Fruit fly (Drosophila melanogaster) whole organism, embryonic: ENCODE data around the gene L2HGDH.

Source experiments
- Atf3 ChIP-seq: fragments of 200-800 bp; sonication (Bioruptor generic); optimal IDR thresholded peaks from 3 replicates; lab custom pipeline; 2016; ENCODE audit warnings: missing biosample characterization, missing genetic modification characterization
- BEAF-32 ChIP-seq: fragments of 200-800 bp; sonication (Bioruptor generic); optimal IDR thresholded peaks from 3 replicates; lab custom pipeline; 2017; ENCODE audit warnings: missing biosample characterization, missing genetic modification characterization, mild to moderate bottlenecking, moderate library complexity, missing genetic modification reagents
- Bgb ChIP-seq: fragments of 200-800 bp; sonication (Bioruptor generic); IDR thresholded peaks from 2 replicates; pipeline ENCODE4 v1.3.6; 2022; ENCODE audit warnings: missing biosample characterization, missing genetic modification characterization; ENCODE audit not compliant: partially characterized antibody
- Blimp-1 ChIP-seq: fragments of 200-800 bp; sonication (Bioruptor generic); optimal IDR thresholded peaks from 3 replicates; lab custom pipeline; 2018; ENCODE audit warnings: missing biosample characterization, missing genetic modification characterization, mild to moderate bottlenecking, moderate library complexity, missing genetic modification reagents
- CG10565 ChIP-seq: fragments of 200-800 bp; sonication (Bioruptor generic); optimal IDR thresholded peaks from 3 replicates; lab custom pipeline; 2016; ENCODE audit warnings: missing biosample characterization, mild to moderate bottlenecking, missing genetic modification characterization
- CG12219 ChIP-seq: fragments of 200-800 bp; sonication (Bioruptor generic); optimal IDR thresholded peaks from 3 replicates; lab custom pipeline; 2018; ENCODE audit warnings: missing biosample characterization, mild to moderate bottlenecking, missing genetic modification characterization
- CG1233 ChIP-seq: fragments of 200-800 bp; sonication (Bioruptor generic); optimal IDR thresholded peaks from 4 replicates; lab custom pipeline; 2018; ENCODE audit warnings: missing biosample characterization, mild to moderate bottlenecking, missing genetic modification characterization
- CG12659 ChIP-seq: fragments of 200-800 bp; sonication (Bioruptor generic); optimal IDR thresholded peaks from 3 replicates; lab custom pipeline; 2017; ENCODE audit warnings: mild to moderate bottlenecking, missing biosample characterization, missing genetic modification reagents, missing genetic modification characterization
- CG13287 ChIP-seq: fragments of 200-800 bp; sonication (Bioruptor generic); IDR thresholded peaks from 2 replicates; pipeline ENCODE4 v1.3.6; 2022; ENCODE audit warnings: missing biosample characterization, missing genetic modification characterization; ENCODE audit not compliant: partially characterized antibody
- CG16813 ChIP-seq: fragments of 200-800 bp; sonication (Bioruptor generic); IDR thresholded peaks from 3 replicates; pipeline ENCODE4 v1.3.6; 2022; ENCODE audit warnings: missing biosample characterization, missing genetic modification characterization; ENCODE audit not compliant: partially characterized antibody
- CG2116 ChIP-seq: fragments of 200-800 bp; sonication (Bioruptor generic); optimal IDR thresholded peaks from 3 replicates; lab custom pipeline; 2018; ENCODE audit warnings: missing biosample characterization, mild to moderate bottlenecking, missing genetic modification characterization
- CG4424 ChIP-seq: fragments of 200-800 bp; sonication (Bioruptor generic); optimal IDR thresholded peaks from 3 replicates; lab custom pipeline; 2016; ENCODE audit warnings: missing biosample characterization, missing genetic modification characterization
- CG4617 ChIP-seq: fragments of 200-800 bp; sonication (Bioruptor generic); optimal IDR thresholded peaks from 3 replicates; lab custom pipeline; 2016; ENCODE audit warnings: missing biosample characterization, missing genetic modification characterization, borderline replicate concordance
- CG7745 ChIP-seq: fragments of 200-800 bp; sonication (Bioruptor generic); optimal IDR thresholded peaks from 2 replicates; lab custom pipeline; 2018; ENCODE audit warnings: missing biosample characterization, mild to moderate bottlenecking, missing genetic modification characterization, moderate library complexity
- CG8478 ChIP-seq: fragments of >200 bp; optimal IDR thresholded peaks from 2 replicates; lab custom pipeline; 2018
- CG9932 ChIP-seq: fragments of 200-800 bp; sonication (Bioruptor generic); IDR thresholded peaks from 2 replicates; pipeline ENCODE4 v1.3.6; 2022; ENCODE audit warnings: missing biosample characterization, missing genetic modification characterization
- Dll ChIP-seq: fragments of 200-800 bp; sonication (Bioruptor generic); IDR thresholded peaks from 4 replicates; pipeline ENCODE4 v1.3.6; 2022; ENCODE audit warnings: missing biosample characterization, missing genetic modification characterization; ENCODE audit not compliant: partially characterized antibody
- Dp ChIP-seq: fragments of 200-800 bp; sonication (Bioruptor generic); optimal IDR thresholded peaks from 2 replicates; lab custom pipeline; 2018; ENCODE audit warnings: missing biosample characterization, mild to moderate bottlenecking, missing genetic modification characterization, moderate library complexity
- HLH54F ChIP-seq: fragments of 200-800 bp; sonication (Bioruptor generic); optimal IDR thresholded peaks from 3 replicates; lab custom pipeline; 2016; ENCODE audit warnings: missing biosample characterization, missing genetic modification characterization
- HmgZ ChIP-seq: fragments of 200-800 bp; sonication (Bioruptor generic); optimal IDR thresholded peaks from 2 replicates; lab custom pipeline; 2018; ENCODE audit warnings: missing biosample characterization, mild to moderate bottlenecking, missing genetic modification characterization
- Hr51 ChIP-seq, 2 experiments: fragments of 200-800 bp; sonication (Bioruptor generic); optimal IDR thresholded peaks; 2 replicates in 1 of 2; 3 replicates in 1 of 2; lab custom pipeline; 2016 to 2018; ENCODE audit warnings: missing biosample characterization in 2 of 2, missing genetic modification characterization in 2 of 2, mild to moderate bottlenecking in 1 of 2, moderate library complexity in 1 of 2
- MBD-R2 ChIP-seq: fragments of 200-800 bp; sonication (Bioruptor generic); IDR thresholded peaks from 2 replicates; pipeline ENCODE4 v1.3.6; 2022; ENCODE audit warnings: missing biosample characterization, missing genetic modification characterization
- Oaz ChIP-seq: fragments of 200-800 bp; sonication (Bioruptor generic); IDR thresholded peaks from 2 replicates; pipeline ENCODE4 v1.3.6; 2022; ENCODE audit warnings: missing biosample characterization, missing genetic modification characterization
- Opbp ChIP-seq: fragments of 200-800 bp; sonication (Bioruptor generic); IDR thresholded peaks from 3 replicates; pipeline ENCODE4 v1.3.6; 2022; ENCODE audit warnings: missing biosample characterization, missing genetic modification characterization; ENCODE audit not compliant: partially characterized antibody
- Optix ChIP-seq: fragments of 200-800 bp; sonication (Bioruptor generic); IDR thresholded peaks from 3 replicates; pipeline ENCODE4 v1.3.6; 2022; ENCODE audit warnings: missing biosample characterization, missing genetic modification characterization
- Sox102F ChIP-seq: fragments of 200-800 bp; sonication (Bioruptor generic); optimal IDR thresholded peaks from 2 replicates; lab custom pipeline; 2018; ENCODE audit warnings: missing biosample characterization, mild to moderate bottlenecking, missing genetic modification characterization, moderate library complexity
- YL-1 ChIP-seq: fragments of 200-800 bp; sonication (Bioruptor generic); optimal IDR thresholded peaks from 3 replicates; lab custom pipeline; 2017; ENCODE audit warnings: missing biosample characterization, mild to moderate bottlenecking, missing genetic modification characterization
- ac ChIP-seq: fragments of 200-800 bp; sonication (Bioruptor generic); optimal IDR thresholded peaks from 3 replicates; lab custom pipeline; 2017; ENCODE audit warnings: missing biosample characterization, mild to moderate bottlenecking, missing genetic modification characterization
- ato ChIP-seq: fragments of 200-800 bp; sonication (Bioruptor generic); IDR thresholded peaks from 2 replicates; pipeline ENCODE4 v1.3.6; 2022; ENCODE audit warnings: missing biosample characterization, missing genetic modification characterization; ENCODE audit not compliant: partially characterized antibody
- bbx ChIP-seq: fragments of 200-800 bp; sonication (Bioruptor generic); IDR thresholded peaks from 2 replicates; pipeline ENCODE4 v1.3.6; 2022; ENCODE audit warnings: missing biosample characterization, missing genetic modification characterization; ENCODE audit not compliant: partially characterized antibody
- cas ChIP-seq: fragments of 200-800 bp; sonication (Bioruptor generic); IDR thresholded peaks from 2 replicates; pipeline ENCODE4 v1.3.6; 2022; ENCODE audit warnings: missing biosample characterization, missing genetic modification characterization
- chinmo ChIP-seq: fragments of 200-800 bp; sonication (Bioruptor generic); IDR thresholded peaks from 4 replicates; pipeline ENCODE4 v1.3.6; 2022; ENCODE audit warnings: missing biosample characterization, missing genetic modification characterization; ENCODE audit not compliant: partially characterized antibody
- ci ChIP-seq: fragments of 200-800 bp; sonication (Bioruptor generic); IDR thresholded peaks from 3 replicates; pipeline ENCODE4 v1.3.6; 2022; ENCODE audit warnings: missing biosample characterization, missing genetic modification characterization
- crp ChIP-seq, 2 experiments: fragments of 200-800 bp; sonication (Bioruptor generic); optimal IDR thresholded peaks; 2 replicates in 1 of 2; 3 replicates in 1 of 2; lab custom pipeline; 2017; ENCODE audit warnings: missing biosample characterization in 2 of 2, missing genetic modification characterization in 2 of 2, mild to moderate bottlenecking in 1 of 2, moderate library complexity in 1 of 2
- grn ChIP-seq: fragments of 200-800 bp; sonication (Bioruptor generic); optimal IDR thresholded peaks from 3 replicates; lab custom pipeline; 2017; ENCODE audit warnings: missing biosample characterization, missing genetic modification characterization
- gro ChIP-seq: fragments of 200-800 bp; sonication (Bioruptor generic); optimal IDR thresholded peaks from 2 replicates; lab custom pipeline; 2016; ENCODE audit warnings: missing biosample characterization, missing genetic modification characterization
- hb ChIP-seq: fragments of 200-800 bp; sonication (Bioruptor generic); IDR thresholded peaks from 3 replicates; pipeline ENCODE4 v1.3.6; 2022; ENCODE audit warnings: missing biosample characterization, missing genetic modification characterization; ENCODE audit not compliant: partially characterized antibody
- hbn ChIP-seq: fragments of 200-800 bp; sonication (Bioruptor generic); IDR thresholded peaks from 2 replicates; pipeline ENCODE4 v1.3.6; 2022; ENCODE audit warnings: missing biosample characterization, missing genetic modification characterization; ENCODE audit not compliant: partially characterized antibody
- her ChIP-seq: fragments of 200-800 bp; sonication (Bioruptor generic); optimal IDR thresholded peaks from 2 replicates; lab custom pipeline; 2016; ENCODE audit warnings: missing biosample characterization, missing genetic modification characterization
- jigr1 ChIP-seq: fragments of 200-800 bp; sonication (Bioruptor generic); IDR thresholded peaks from 3 replicates; pipeline ENCODE4 v1.3.6; 2022; ENCODE audit warnings: missing biosample characterization, missing genetic modification characterization
- oc ChIP-seq: fragments of 200-800 bp; sonication (Bioruptor generic); optimal IDR thresholded peaks from 2 replicates; lab custom pipeline; 2018; ENCODE audit warnings: missing biosample characterization, mild to moderate bottlenecking, missing genetic modification characterization, moderate library complexity
- phol ChIP-seq: fragments of 200-800 bp; sonication (Bioruptor generic); optimal IDR thresholded peaks from 3 replicates; lab custom pipeline; 2018; ENCODE audit warnings: missing biosample characterization, mild to moderate bottlenecking, missing genetic modification characterization, moderate library complexity
- sc ChIP-seq, 3 experiments: fragments of >200 bp in 2 of 3; fragments of 200-800 bp in 1 of 3; sonication (Bioruptor generic) in 1 of 3; optimal IDR thresholded peaks; 2 replicates in 2 of 3; 3 replicates in 1 of 3; lab custom pipeline; 2017; ENCODE audit warnings: mild to moderate bottlenecking in 1 of 3, missing biosample characterization in 1 of 3, missing genetic modification characterization in 1 of 3, missing genetic modification reagents in 1 of 3
- scrt ChIP-seq: fragments of 200-800 bp; sonication (Bioruptor generic); optimal IDR thresholded peaks from 2 replicates; lab custom pipeline; 2018; ENCODE audit warnings: missing biosample characterization, mild to moderate bottlenecking, missing genetic modification characterization, moderate library complexity
- sna ChIP-seq: fragments of 200-800 bp; sonication (Bioruptor generic); IDR thresholded peaks from 2 replicates; pipeline ENCODE4 v1.3.6; 2022; ENCODE audit warnings: missing biosample characterization, missing genetic modification characterization; ENCODE audit not compliant: partially characterized antibody
- ssp ChIP-seq: fragments of 200-800 bp; sonication (Bioruptor generic); IDR thresholded peaks from 2 replicates; pipeline ENCODE4 v1.3.6; 2022; ENCODE audit warnings: missing biosample characterization, missing genetic modification characterization
- unc-4 ChIP-seq: fragments of 200-800 bp; sonication (Bioruptor generic); IDR thresholded peaks from 2 replicates; pipeline ENCODE4 v1.3.6; 2022; ENCODE audit warnings: missing biosample characterization, missing genetic modification characterization; ENCODE audit not compliant: partially characterized antibody

L2HGDH gene

dm6 chr2L:18948724-18949108 is 25.5 kb downstream of the L2HGDH start, which contains the start of gene CG10428 (continued):
- no peak for TF ChIP-seq YL-1 (GFP tag; lab: Kevin White, UChicago)
- TF ChIP-seq unc-4 (GFP tag; lab: Robert Waterston, UW): peak; percentile 60
- peak; percentile 69 for TF ChIP-seq MBD-R2 (GFP tag; lab: Robert Waterston, UW)
- TF ChIP-seq cas (GFP tag; lab: Robert Waterston, UW): no peak
- TF ChIP-seq Dp: peak; percentile 93
- TF ChIP-seq Opbp (GFP tag; lab: Robert Waterston, UW): peak; percentile 45; the same call in 1 of the 3 replicates
- TF ChIP-seq sna: 0 out of 2 replicates have a peak, but pooled peaks have one; percentile 35
- TF ChIP-seq ac (GFP tag; lab: Kevin White, UChicago): no peak
- peak; percentile 55 for TF ChIP-seq BEAF-32 (GFP tag; lab: Kevin White, UChicago)
- TF ChIP-seq CG7745: peak; percentile 97
- TF ChIP-seq crp (GFP tag; optimal IDR thresholded peaks at IDR 0.05; lab: Kevin White, UChicago): peak in 1 of 2 experiments; percentile 84
- peak; percentile 43; the same call in 2 of the 3 replicates for TF ChIP-seq CG16813 (GFP tag; lab: Robert Waterston, UW)
- no peak for TF ChIP-seq gro
- TF ChIP-seq Dll: peak; percentile 59; the same call in 1 of the 4 replicates
- no peak for TF ChIP-seq CG9932
- 0 out of 2 replicates have a peak, but pooled peaks have one; percentile 52 for TF ChIP-seq ato (GFP tag; lab: Robert Waterston, UW)
- no peak for TF ChIP-seq Oaz (GFP tag; lab: Robert Waterston, UW)
- no peak for TF ChIP-seq Blimp-1 (GFP tag; lab: Kevin White, UChicago)
- TF ChIP-seq Hr51 (GFP tag; optimal IDR thresholded peaks at IDR 0.05; lab: Kevin White, UChicago): no peak
- TF ChIP-seq Bgb: peak; percentile 63; the same call in 1 of the 2 replicates
- peak; percentile 60 for TF ChIP-seq CG2116 (GFP tag; lab: Kevin White, UChicago)
- TF ChIP-seq chinmo (GFP tag; lab: Robert Waterston, UW): 0 out of 4 replicates have a peak, but pooled peaks have one; percentile 11
- TF ChIP-seq bbx (GFP tag; lab: Robert Waterston, UW): peak; percentile 67
- TF ChIP-seq HLH54F (GFP tag; lab: Kevin White, UChicago): no peak
- TF ChIP-seq ssp (GFP tag; lab: Robert Waterston, UW): no peak
- TF ChIP-seq CG13287 (GFP tag; lab: Robert Waterston, UW): peak; percentile 61; the same call in 1 of the 2 replicates
- no peak for TF ChIP-seq CG10565 (GFP tag; lab: Kevin White, UChicago)
- peak; percentile 56; the same call in 1 of the 2 replicates for TF ChIP-seq hbn (GFP tag; lab: Robert Waterston, UW)
- peak; percentile 64 for TF ChIP-seq CG4617

- TF ChIP-seq CG12659 (GFP tag; lab: Kevin White, UChicago): peak; percentile 44
- no peak for TF ChIP-seq hb
- peak; percentile 40 for TF ChIP-seq oc (tag; lab: Kevin White, UChicago)
- peak; percentile 81 for TF ChIP-seq phol (tag; lab: Kevin White, UChicago)
- TF ChIP-seq CG12219 (GFP tag; lab: Kevin White, UChicago): peak; percentile 70
- no peak for TF ChIP-seq her (GFP tag; lab: Kevin White, UChicago)
- TF ChIP-seq grn (GFP tag; lab: Kevin White, UChicago): no peak
- no peak for TF ChIP-seq Atf3 (GFP tag; lab: Kevin White, UChicago)
- TF ChIP-seq HmgZ (tag; lab: Kevin White, UChicago): peak; percentile 5
- TF ChIP-seq scrt (GFP tag; lab: Kevin White, UChicago): no peak
- TF ChIP-seq CG1233 (GFP tag; lab: Kevin White, UChicago): peak; percentile 61
- TF ChIP-seq sc (optimal IDR thresholded peaks at IDR 0.05; lab: Kevin White, UChicago): no peak
- TF ChIP-seq sc (GFP tag; optimal IDR thresholded peaks at IDR 0.05; lab: Kevin White, UChicago): peak; percentile 81
- peak; percentile 56 for TF ChIP-seq CG4424 (GFP tag; lab: Kevin White, UChicago)
- TF ChIP-seq Sox102F (GFP tag; lab: Kevin White, UChicago): peak; percentile 85
- TF ChIP-seq ci: no peak
- no peak for TF ChIP-seq jigr1
- no peak for TF ChIP-seq CG8478
- no peak for TF ChIP-seq Optix
Observed at dm6 chr2L:18948065-18948723, 26.1 kb downstream of the L2HGDH start.
